Fruit fly (Drosophila melanogaster): Measurements from ENCODE around the gene FASN1.
A peak's percentile ranks its signal among the peaks of the same experiment; 100 is the strongest.

Gene FASN1

dm6 chr2L:3058772-3059623 is 2.6 kb downstream of the FASN1 start:
- TF ChIP-seq CG8301 (tag; optimal IDR thresholded peaks at IDR 0.05) (no peak), CG15710 (tag; optimal IDR thresholded peaks at IDR 0.05) (no peak), CG34367 (tag; optimal IDR thresholded peaks at IDR 0.05) (no peak), CG4496 (GFP tag; IDR thresholded peaks at IDR 0.05) (peak; percentile 52; the same call in 2 of the 3 replicates), CG17806 (tag; optimal IDR thresholded peaks at IDR 0.05) (no peak), CG13204 (GFP tag; optimal IDR thresholded peaks at IDR 0.05) (no peak), Pif1B (GFP tag; optimal IDR thresholded peaks at IDR 0.05) (no peak), CG12605 (GFP tag; IDR thresholded peaks at IDR 0.05) (peak; percentile 29; the same call in 1 of the 2 replicates), CG10348 (GFP tag; IDR thresholded peaks at IDR 0.05) (no peak), fd96Ca (GFP tag; IDR thresholded peaks at IDR 0.05) (peak; percentile 69; the same call in 2 of the 3 replicates), Ets98B (GFP tag; IDR thresholded peaks at IDR 0.05) (peak; percentile 36), CG8159 (tag; optimal IDR thresholded peaks at IDR 0.05) (no peak), D1 (tag; optimal IDR thresholded peaks at IDR 0.05) (no peak), gl (tag; optimal IDR thresholded peaks at IDR 0.05) (no peak), CG14655 (GFP tag; optimal IDR thresholded peaks at IDR 0.05) (no peak)

dm6 chr2L:3059624-3059919 is 3.2 kb downstream of the FASN1 start:
- no peak for TF ChIP-seq CG13204 (GFP tag; optimal IDR thresholded peaks at IDR 0.05)
- no peak for TF ChIP-seq EcR (GFP tag; optimal IDR thresholded peaks at IDR 0.05)
- TF ChIP-seq Ets98B (GFP tag; IDR thresholded peaks at IDR 0.05), result no peak
- no peak for TF ChIP-seq CG17806 (tag; optimal IDR thresholded peaks at IDR 0.05)

DNA sequence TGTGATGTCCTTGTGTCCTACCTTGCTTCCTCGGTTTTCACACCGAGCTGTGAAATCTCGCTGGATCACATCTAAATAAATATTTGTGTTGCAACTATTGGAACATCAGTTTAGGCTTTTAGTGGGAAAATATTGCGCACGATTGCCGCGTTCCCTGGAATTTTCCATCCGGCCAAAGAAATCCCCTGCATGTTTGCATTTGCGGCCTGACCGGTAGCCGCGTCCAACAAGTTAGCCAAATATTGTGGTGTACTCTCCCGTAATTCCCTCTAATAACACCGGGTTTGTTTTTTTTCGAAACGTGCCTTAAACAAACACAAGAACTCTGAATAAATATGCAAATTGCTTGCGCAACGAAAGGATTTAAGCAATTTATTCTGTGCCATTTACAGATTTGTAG is 22.3 kb downstream of the FASN1 start:
- TF ChIP-seq Snoo (tag; optimal IDR thresholded peaks at IDR 0.05), result no peak
- no peak for TF ChIP-seq CG9948 (tag; optimal IDR thresholded peaks at IDR 0.05)
- TF ChIP-seq Ets98B (GFP tag; IDR thresholded peaks at IDR 0.05), result no peak
- no peak for TF ChIP-seq Pif1A (GFP tag; optimal IDR thresholded peaks at IDR 0.05)

DNA sequence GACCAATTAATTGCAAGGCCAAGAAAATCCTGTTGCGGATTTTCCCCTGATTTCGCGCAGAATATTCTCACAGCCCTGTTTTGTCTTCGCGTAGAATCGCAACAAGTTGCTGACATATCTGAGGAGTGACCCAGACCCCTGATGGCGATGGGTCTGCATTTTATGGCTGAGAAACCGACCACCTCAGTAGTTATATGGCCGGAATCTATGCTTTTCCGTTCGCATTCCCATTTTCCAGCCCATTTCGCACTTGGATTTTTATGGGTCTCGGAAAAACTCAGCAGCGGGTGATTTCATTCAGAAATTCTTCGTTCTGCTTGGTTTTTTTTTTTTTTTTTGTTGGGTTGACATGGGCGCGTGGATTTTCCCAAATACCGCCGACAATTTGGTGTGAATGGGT is 26.5 kb downstream of the FASN1 start:
- TF ChIP-seq CG10348 (GFP tag; IDR thresholded peaks at IDR 0.05), result no peak
- no peak for TF ChIP-seq EcR (GFP tag; optimal IDR thresholded peaks at IDR 0.05)
- no peak for TF ChIP-seq CG15710 (tag; optimal IDR thresholded peaks at IDR 0.05)
- TF ChIP-seq CG17806 (tag; optimal IDR thresholded peaks at IDR 0.05), result no peak
- no peak for TF ChIP-seq fd96Ca (GFP tag; IDR thresholded peaks at IDR 0.05)

dm6 chr2L:3083510-3083909 is 27.1 kb downstream of the FASN1 start:
- no peak for TF ChIP-seq Snoo (tag; optimal IDR thresholded peaks at IDR 0.05)
- TF ChIP-seq Pif1A (GFP tag; optimal IDR thresholded peaks at IDR 0.05), result no peak
- TF ChIP-seq CG4496 (GFP tag; IDR thresholded peaks at IDR 0.05), result 0 out of 3 replicates have a peak, but pooled peaks have one; percentile 23
- TF ChIP-seq Ets98B (GFP tag; IDR thresholded peaks at IDR 0.05), result no peak; the same call in 1 of the 2 replicates
- no peak for TF ChIP-seq CG15710 (tag; optimal IDR thresholded peaks at IDR 0.05)
- TF ChIP-seq CG8301 (tag; optimal IDR thresholded peaks at IDR 0.05), result no peak
- no peak for TF ChIP-seq CG8159 (tag; optimal IDR thresholded peaks at IDR 0.05)
- no peak for TF ChIP-seq Pif1B (GFP tag; optimal IDR thresholded peaks at IDR 0.05)
- TF ChIP-seq CG9948 (tag; optimal IDR thresholded peaks at IDR 0.05), result no peak
- no peak for TF ChIP-seq EcR (GFP tag; optimal IDR thresholded peaks at IDR 0.05)
- TF ChIP-seq CG17806 (tag; optimal IDR thresholded peaks at IDR 0.05), result no peak
- TF ChIP-seq rn (GFP tag; IDR thresholded peaks at IDR 0.05), result no peak
- TF ChIP-seq CG12605 (GFP tag; IDR thresholded peaks at IDR 0.05), result no peak
- peak; percentile 29; the same call in 1 of the 2 replicates for TF ChIP-seq CG32121 (GFP tag; IDR thresholded peaks at IDR 0.05)
- no peak for TF ChIP-seq CG34367 (tag; optimal IDR thresholded peaks at IDR 0.05)
- TF ChIP-seq fd96Ca (GFP tag; IDR thresholded peaks at IDR 0.05), result 0 out of 3 replicates have a peak, but pooled peaks have one; percentile 37
- TF ChIP-seq CG10348 (GFP tag; IDR thresholded peaks at IDR 0.05), result no peak
- TF ChIP-seq CG13204 (GFP tag; optimal IDR thresholded peaks at IDR 0.05), result no peak
- TF ChIP-seq CG14655 (GFP tag; optimal IDR thresholded peaks at IDR 0.05), result no peak
- TF ChIP-seq D1 (tag; optimal IDR thresholded peaks at IDR 0.05), result no peak
- TF ChIP-seq gl (tag; optimal IDR thresholded peaks at IDR 0.05), result no peak

dm6 chr2L:3086290-3086876 is 30.0 kb downstream of the FASN1 start:
- TF ChIP-seq D1 (tag; optimal IDR thresholded peaks at IDR 0.05) (no peak), rn (GFP tag; IDR thresholded peaks at IDR 0.05) (no peak), Pif1B (GFP tag; optimal IDR thresholded peaks at IDR 0.05) (peak; percentile 17), EcR (GFP tag; optimal IDR thresholded peaks at IDR 0.05) (no peak), Snoo (tag; optimal IDR thresholded peaks at IDR 0.05) (no peak), CG34367 (tag; optimal IDR thresholded peaks at IDR 0.05) (no peak), CG17806 (tag; optimal IDR thresholded peaks at IDR 0.05) (peak; percentile 21), gl (tag; optimal IDR thresholded peaks at IDR 0.05) (no peak), CG12605 (GFP tag; IDR thresholded peaks at IDR 0.05) (peak; percentile 77), CG13204 (GFP tag; optimal IDR thresholded peaks at IDR 0.05) (no peak), CG10348 (GFP tag; IDR thresholded peaks at IDR 0.05) (0 out of 2 replicates have a peak, but pooled peaks have one; percentile 29), CG14655 (GFP tag; optimal IDR thresholded peaks at IDR 0.05) (peak; percentile 59), CG9948 (tag; optimal IDR thresholded peaks at IDR 0.05) (no peak), CG4496 (GFP tag; IDR thresholded peaks at IDR 0.05) (peak; percentile 77; the same call in 2 of the 3 replicates), CG8301 (tag; optimal IDR thresholded peaks at IDR 0.05) (peak; percentile 63), CG32121 (GFP tag; IDR thresholded peaks at IDR 0.05) (peak; percentile 84), Ets98B (GFP tag; IDR thresholded peaks at IDR 0.05) (peak; percentile 73; the same call in 1 of the 2 replicates), CG15710 (tag; optimal IDR thresholded peaks at IDR 0.05) (peak; percentile 35), Pif1A (GFP tag; optimal IDR thresholded peaks at IDR 0.05) (peak; percentile 46), fd96Ca (GFP tag; IDR thresholded peaks at IDR 0.05) (0 out of 3 replicates have a peak, but pooled peaks have one; percentile 18), CG8159 (tag; optimal IDR thresholded peaks at IDR 0.05) (peak; percentile 44)
